Worm (Caenorhabditis elegans): ENCODE results near the gene Y110A2AL.2.

- TF ChIP-seq dmd-4 (tag; optimal IDR thresholded peaks at IDR 0.05; ENCODE audit: borderline replicate concordance) (no peak), ama-1 (optimal IDR thresholded peaks at IDR 0.05) (no peak), ttx-3 (tag; optimal IDR thresholded peaks at IDR 0.05) (no peak), fkh-10 (GFP tag; optimal IDR thresholded peaks at IDR 0.05) (no peak)
Measured at ce11 chrII:2861385-2862099, 6.3 kb upstream of the Y110A2AL.2 start.

All from whole organism, late embryonic.